Worm (Caenorhabditis elegans) whole organism, young adult: ENCODE measurements around the gene F35H10.5.
A peak's percentile ranks its signal among the peaks of the same experiment; 100 is the strongest.

Experiments used
- C06A6.2 ChIP-seq: fragments of 200-800 bp; sonication (Bioruptor generic); conservative IDR thresholded peaks from 2 replicates; pipeline ENCODE4 v1.3.6; 2022; ENCODE audit warnings: missing genetic modification characterization, missing compliant biosample characterization
- F23B12.7 ChIP-seq: sonication (generic microtip); optimal IDR thresholded peaks from 2 replicates; lab custom pipeline; 2017; ENCODE audit warnings: missing genetic modification characterization, mild to moderate bottlenecking, missing compliant biosample characterization, antibody characterized with exemption, moderate library complexity; ENCODE audit not compliant: insufficient read depth
- F33H1.4 ChIP-seq: fragments of 200-800 bp; sonication (Bioruptor generic); IDR thresholded peaks from 2 replicates; pipeline ENCODE4 v1.3.6; 2022; ENCODE audit warnings: missing genetic modification reagents, missing genetic modification characterization, missing compliant biosample characterization
- F57C9.4 ChIP-seq: sonication (generic microtip); optimal IDR thresholded peaks from 2 replicates; lab custom pipeline; 2017; ENCODE audit warnings: mild to moderate bottlenecking, missing genetic modification characterization, missing compliant biosample characterization
- Y53G8AR.9 ChIP-seq: fragments of 200-800 bp; sonication (Bioruptor generic); conservative IDR thresholded peaks from 2 replicates; pipeline ENCODE4 v1.3.6; 2022; ENCODE audit warnings: missing genetic modification reagents, missing genetic modification characterization, missing compliant biosample characterization
- Y79H2A.3 ChIP-seq: fragments of 200-800 bp; sonication (Bioruptor generic); conservative IDR thresholded peaks from 2 replicates; pipeline ENCODE4 v1.3.6; 2022; ENCODE audit warnings: missing genetic modification reagents, missing genetic modification characterization, missing compliant biosample characterization
- aptf-3 ChIP-seq: fragments of 200-800 bp; sonication (Bioruptor generic); IDR thresholded peaks from 2 replicates; pipeline ENCODE4 v1.3.6; 2022; ENCODE audit warnings: missing genetic modification characterization, missing compliant biosample characterization
- atf-7 ChIP-seq: sonication (generic microtip); optimal IDR thresholded peaks from 2 replicates; lab custom pipeline; 2017; ENCODE audit warnings: mild to moderate bottlenecking, missing genetic modification characterization, missing compliant biosample characterization
- attf-6 ChIP-seq: fragments of 200-800 bp; sonication (Bioruptor generic); IDR thresholded peaks from 2 replicates; pipeline ENCODE4 v1.3.6; 2022; ENCODE audit warnings: missing genetic modification reagents, missing genetic modification characterization, missing compliant biosample characterization
- bed-1 ChIP-seq: fragments of 200-800 bp; sonication (Bioruptor generic); IDR thresholded peaks from 2 replicates; pipeline ENCODE4 v1.3.6; 2022; ENCODE audit warnings: missing genetic modification reagents, missing genetic modification characterization, missing compliant biosample characterization
- ccch-3 ChIP-seq: fragments of 200-800 bp; sonication (Bioruptor generic); optimal IDR thresholded peaks from 2 replicates; lab custom pipeline; 2018; ENCODE audit warnings: mild to moderate bottlenecking, missing genetic modification characterization, missing compliant biosample characterization
- cebp-2 ChIP-seq: fragments of 200-800 bp; sonication (Bioruptor generic); IDR thresholded peaks from 2 replicates; pipeline ENCODE4 v1.3.6; 2022; ENCODE audit warnings: missing genetic modification characterization, missing compliant biosample characterization
- ceh-58 ChIP-seq: fragments of 200-800 bp; sonication (Bioruptor generic); IDR thresholded peaks from 2 replicates; pipeline ENCODE4 v1.3.6; 2022; ENCODE audit warnings: missing genetic modification characterization, missing compliant biosample characterization
- ceh-79 ChIP-seq: sonication (generic microtip); optimal IDR thresholded peaks from 2 replicates; lab custom pipeline; 2017; ENCODE audit warnings: mild to moderate bottlenecking, missing genetic modification characterization, missing compliant biosample characterization
- ceh-91 ChIP-seq: fragments of 200-800 bp; sonication (Bioruptor generic); IDR thresholded peaks from 2 replicates; pipeline ENCODE4 v1.3.6; 2022; ENCODE audit warnings: missing genetic modification reagents, missing genetic modification characterization, missing compliant biosample characterization
- egl-44 ChIP-seq: fragments of 200-800 bp; sonication (Bioruptor generic); IDR thresholded peaks from 2 replicates; pipeline ENCODE4 v1.3.6; 2022; ENCODE audit warnings: missing genetic modification reagents, missing genetic modification characterization, missing compliant biosample characterization
- ekl-4 ChIP-seq: fragments of 200-800 bp; sonication (Bioruptor generic); IDR thresholded peaks from 2 replicates; pipeline ENCODE4 v1.3.6; 2022; ENCODE audit warnings: missing genetic modification reagents, missing genetic modification characterization, missing compliant biosample characterization
- let-607 ChIP-seq, 2 experiments: fragments of 200-800 bp in 1 of 2; sonication (Bioruptor generic) in 1 of 2; sonication (generic microtip) in 1 of 2; optimal IDR thresholded peaks; 2 replicates each; lab custom pipeline; 2016 to 2018; ENCODE audit warnings: mild to moderate bottlenecking in 2 of 2, missing compliant biosample characterization in 2 of 2, missing genetic modification characterization in 2 of 2, moderate library complexity in 2 of 2, missing genotype in 1 of 2
- lir-1 ChIP-seq: fragments of 200-800 bp; sonication (Bioruptor generic); conservative IDR thresholded peaks from 2 replicates; pipeline ENCODE4 v1.3.6; 2022; ENCODE audit warnings: missing genetic modification reagents, missing genetic modification characterization, missing compliant biosample characterization
- mcd-1 ChIP-seq: fragments of 200-800 bp; sonication (Bioruptor generic); IDR thresholded peaks from 2 replicates; pipeline ENCODE4 v1.3.6; 2022; ENCODE audit warnings: missing genetic modification reagents, missing genetic modification characterization, missing compliant biosample characterization
- nfya-2 ChIP-seq: fragments of 200-800 bp; sonication (Bioruptor generic); IDR thresholded peaks from 2 replicates; pipeline ENCODE4 v1.3.6; 2022; ENCODE audit warnings: missing genetic modification reagents, missing genetic modification characterization, missing compliant biosample characterization
- nhr-27 ChIP-seq: fragments of 200-800 bp; sonication (Bioruptor generic); optimal IDR thresholded peaks from 2 replicates; lab custom pipeline; 2018; ENCODE audit warnings: mild to moderate bottlenecking, missing genetic modification characterization, moderate library complexity, missing compliant biosample characterization
- nhr-80 ChIP-seq: sonication (generic microtip); optimal IDR thresholded peaks from 2 replicates; lab custom pipeline; 2016; ENCODE audit warnings: missing genetic modification characterization, missing compliant biosample characterization
- nhr-90 ChIP-seq: sonication (generic microtip); optimal IDR thresholded peaks from 2 replicates; lab custom pipeline; 2016; ENCODE audit warnings: missing genotype, mild to moderate bottlenecking, missing genetic modification characterization, missing compliant biosample characterization
- repo-1 ChIP-seq: sonication (generic microtip); optimal IDR thresholded peaks from 2 replicates; lab custom pipeline; 2017; ENCODE audit warnings: mild to moderate bottlenecking, missing genetic modification characterization, missing compliant biosample characterization
- sea-2 ChIP-seq: fragments of 200-800 bp; sonication (Bioruptor generic); IDR thresholded peaks from 2 replicates; pipeline ENCODE4 v1.3.6; 2022; ENCODE audit warnings: missing genetic modification characterization, missing compliant biosample characterization
- snpc-1.1 ChIP-seq: sonication (generic microtip); optimal IDR thresholded peaks from 2 replicates; lab custom pipeline; 2017; ENCODE audit warnings: missing genetic modification characterization, mild to moderate bottlenecking, missing compliant biosample characterization, antibody characterized with exemption, moderate library complexity, missing genotype, missing genetic modification reagents; ENCODE audit not compliant: insufficient read depth
- sptf-2 ChIP-seq: fragments of 200-800 bp; sonication (Bioruptor generic); optimal IDR thresholded peaks from 2 replicates; lab custom pipeline; 2018; ENCODE audit warnings: mild to moderate bottlenecking, missing genetic modification characterization, missing compliant biosample characterization
- tlf-1 ChIP-seq: fragments of 200-800 bp; sonication (Bioruptor generic); optimal IDR thresholded peaks from 2 replicates; lab custom pipeline; 2018; ENCODE audit warnings: mild to moderate bottlenecking, missing genetic modification characterization, missing compliant biosample characterization
- zfh-2 ChIP-seq: fragments of 200-800 bp; sonication (Bioruptor generic); conservative IDR thresholded peaks from 2 replicates; pipeline ENCODE4 v1.3.6; 2022; ENCODE audit warnings: missing genetic modification reagents, missing genetic modification characterization, missing compliant biosample characterization
- zim-3 ChIP-seq: sonication (generic microtip); optimal IDR thresholded peaks from 2 replicates; lab custom pipeline; 2017; ENCODE audit warnings: mild to moderate bottlenecking, missing genetic modification characterization, moderate library complexity, missing compliant biosample characterization
- ztf-18 ChIP-seq: sonication (generic microtip); optimal IDR thresholded peaks from 2 replicates; lab custom pipeline; 2016; ENCODE audit warnings: missing genotype, mild to moderate bottlenecking, missing genetic modification characterization, missing compliant biosample characterization
- ztf-22 ChIP-seq: fragments of 200-800 bp; sonication (Bioruptor generic); optimal IDR thresholded peaks from 2 replicates; lab custom pipeline; 2018; ENCODE audit warnings: mild to moderate bottlenecking, missing genetic modification characterization, moderate library complexity, missing compliant biosample characterization
- ztf-6 ChIP-seq: fragments of 200-800 bp; sonication (Bioruptor generic); IDR thresholded peaks from 2 replicates; pipeline ENCODE4 v1.3.6; 2022; ENCODE audit warnings: missing genetic modification reagents, missing genetic modification characterization, missing compliant biosample characterization

F35H10.5 gene

ce11 chrIV:8307408-8307807 is 6.8 kb downstream of the F35H10.5 start:
- TF ChIP-seq repo-1 (tag; lab: Kevin White, UChicago) (peak; percentile 59), ceh-58 (GFP tag; lab: Robert Waterston, UW) (no peak)
- TF ChIP-seq, all 124 proteins: peak for 1

ce11 chrIV:8312105-8312504 is 11.5 kb downstream of the F35H10.5 start:
- TF ChIP-seq bed-1 (GFP tag; lab: Robert Waterston, UW) (no peak), ztf-6 (GFP tag; lab: Robert Waterston, UW) (no peak), egl-44 (GFP tag; lab: Robert Waterston, UW) (no peak), ekl-4 (GFP tag; lab: Robert Waterston, UW) (no peak)
- TF ChIP-seq, all 124 proteins: peak for 0

- TF ChIP-seq let-607 (tag; optimal IDR thresholded peaks at IDR 0.05; lab: Kevin White, UChicago) (no peak), zfh-2 (GFP tag; lab: Robert Waterston, UW) (no peak), snpc-1.1 (tag; lab: Kevin White, UChicago) (no peak), tlf-1 (no peak), F33H1.4 (GFP tag; lab: Robert Waterston, UW) (no peak), nhr-90 (no peak), sea-2 (GFP tag; lab: Robert Waterston, UW) (no peak), ceh-91 (GFP tag; lab: Robert Waterston, UW) (no peak), attf-6 (no peak)
These were observed 12.3 kb downstream of the F35H10.5 start, which contains the start of gene F35H10.10 for ce11 chrIV:8312846-8313245. Gene F35H10.10, minus strand, starts transcription at chrIV:8312946.

ce11 chrIV:8317800-8318199 is 17.2 kb downstream of the F35H10.5 start:
- TF ChIP-seq ztf-18 (no peak), lir-1 (no peak), ztf-22 (GFP tag; lab: Kevin White, UChicago) (no peak), nhr-80 (no peak), cebp-2 (GFP tag; lab: Robert Waterston, UW) (no peak), mcd-1 (GFP tag; lab: Robert Waterston, UW) (no peak), attf-6 (no peak)
- TF ChIP-seq, all 124 proteins: peak for 0

- TF ChIP-seq C06A6.2 (GFP tag; lab: Robert Waterston, UW) (no peak), ceh-79 (tag; lab: Kevin White, UChicago) (no peak), F57C9.4 (tag; lab: Kevin White, UChicago) (no peak), F23B12.7 (no peak), Y53G8AR.9 (no peak), aptf-3 (GFP tag; lab: Robert Waterston, UW) (no peak), nfya-2 (GFP tag; lab: Robert Waterston, UW) (no peak), zim-3 (no peak), atf-7 (tag; lab: Kevin White, UChicago) (no peak), Y79H2A.3 (GFP tag; lab: Robert Waterston, UW) (no peak), sptf-2 (GFP tag; lab: Kevin White, UChicago) (no peak), nhr-27 (tag; lab: Kevin White, UChicago) (no peak), ccch-3 (no peak)
These were observed 18.2 kb downstream of the F35H10.5 start for ce11 chrIV:8318799-8319198.
